Fruit fly (Drosophila melanogaster) whole organism, embryonic: ENCODE measurements around the gene CG12420.

ENCODE experiments used
- B-H2 ChIP-seq: fragments of 200-800 bp; sonication (Bioruptor generic); optimal IDR thresholded peaks from 2 replicates; lab custom pipeline; 2018; ENCODE audit warnings: missing biosample characterization, mild to moderate bottlenecking, missing genetic modification characterization
- Kr ChIP-seq: fragments of 200-800 bp; sonication (Bioruptor generic); optimal IDR thresholded peaks from 2 replicates; lab custom pipeline; 2017; ENCODE audit warnings: missing biosample characterization, mild to moderate bottlenecking, missing genetic modification characterization
- NK7.1 ChIP-seq: fragments of 200-800 bp; sonication (Bioruptor generic); optimal IDR thresholded peaks from 3 replicates; lab custom pipeline; 2016; ENCODE audit warnings: missing biosample characterization, missing genetic modification characterization

DNA sequence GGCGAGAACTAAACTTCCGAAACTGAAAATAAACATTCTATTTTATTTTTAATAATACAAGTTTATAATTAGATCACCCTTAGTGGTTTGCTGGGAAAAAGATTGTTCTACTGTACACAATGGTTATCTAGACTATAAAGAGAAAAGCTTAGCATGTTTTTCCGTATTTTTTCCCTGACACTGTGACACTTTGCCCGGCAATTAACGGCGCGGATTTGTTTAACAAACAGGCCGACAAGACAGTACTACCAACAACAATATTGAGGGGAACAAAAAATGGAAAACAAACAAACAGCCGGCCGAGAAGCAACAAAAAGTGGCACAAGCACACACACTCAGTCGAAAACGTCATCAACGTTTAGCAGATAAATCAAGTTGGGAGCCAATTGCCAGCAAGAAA lies 15.8 kb upstream of the CG12420 start:
- no peak for TF ChIP-seq NK7.1
- TF ChIP-seq B-H2, result no peak
- TF ChIP-seq Kr (GFP tag; lab: Kevin White, UChicago), result no peak
